Worm (Caenorhabditis elegans) whole organism, early embryonic: ENCODE data around the gene twk-10.

Experiments
- aly-1 ChIP-seq: sonication (generic microtip); optimal IDR thresholded peaks from 2 replicates; lab custom pipeline; 2016; ENCODE audit warnings: missing genetic modification characterization, missing compliant biosample characterization
- ama-1 ChIP-seq: fragments of 150-350 bp; optimal IDR thresholded peaks from 2 replicates; lab custom pipeline; 2014
- ets-7 ChIP-seq: sonication (generic microtip); optimal IDR thresholded peaks from 2 replicates; lab custom pipeline; 2016; ENCODE audit warnings: missing genotype, missing genetic modification characterization, missing compliant biosample characterization
- flt-1 ChIP-seq: fragments of 200-800 bp; sonication (Bioruptor generic); IDR thresholded peaks from 2 replicates; pipeline ENCODE4 v1.3.6; 2022; ENCODE audit warnings: missing genetic modification characterization, missing compliant biosample characterization
- hmbx-1 ChIP-seq: sonication (generic microtip); optimal IDR thresholded peaks from 2 replicates; lab custom pipeline; 2016; ENCODE audit warnings: mild to moderate bottlenecking, missing genetic modification characterization, missing compliant biosample characterization
- hnd-1 ChIP-seq: sonication (generic microtip); optimal IDR thresholded peaks from 2 replicates; lab custom pipeline; 2016; ENCODE audit warnings: missing genetic modification characterization, missing compliant biosample characterization
- scrt-1 ChIP-seq: fragments of 200-800 bp; sonication (Bioruptor generic); IDR thresholded peaks from 2 replicates; pipeline ENCODE4 v1.3.6; 2022; ENCODE audit warnings: missing genetic modification characterization, missing compliant biosample characterization
- tbx-11 ChIP-seq: fragments of 200-800 bp; sonication (Bioruptor generic); IDR thresholded peaks from 2 replicates; pipeline ENCODE4 v1.3.6; 2022; ENCODE audit warnings: missing genetic modification characterization, missing compliant biosample characterization

DNA sequence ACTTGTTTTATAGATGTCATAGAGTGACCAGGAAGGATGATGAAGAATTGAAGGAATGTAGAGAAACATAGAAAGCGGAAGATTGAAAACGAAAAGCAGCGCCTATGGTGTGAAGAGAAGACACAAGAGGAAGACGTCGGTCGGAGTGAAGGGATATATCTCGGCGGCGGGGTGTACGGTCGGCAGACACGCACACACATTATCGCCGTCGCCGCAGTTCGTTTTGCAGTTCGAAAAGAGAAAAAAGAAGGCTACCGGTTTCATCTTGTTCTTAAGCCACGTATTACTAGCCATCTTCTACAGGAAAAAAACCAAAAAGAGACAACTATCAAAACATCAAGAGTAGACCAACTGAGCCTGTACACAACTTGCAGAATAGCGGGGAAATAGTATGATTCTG, 38.8 kb upstream of the twk-10 start:
- TF ChIP-seq hnd-1 (tag; lab: Kevin White, UChicago) (no peak), ets-7 (no peak), aly-1 (tag; lab: Kevin White, UChicago) (no peak), flt-1 (GFP tag; lab: Robert Waterston, UW) (no peak), tbx-11 (GFP tag; lab: Robert Waterston, UW) (no peak), ama-1 (lab: Kevin White, UChicago) (no peak), hmbx-1 (tag; lab: Kevin White, UChicago) (no peak), scrt-1 (GFP tag; lab: Robert Waterston, UW) (no peak)
